Worm (Caenorhabditis elegans) whole organism, early embryonic: ENCODE results near the gene srh-192.
"Not testable (repeated sequence)": the region's sequence is repeated elsewhere in the genome, so short reads cannot be mapped to it uniquely, and the experiment has no call there.

ENCODE experiments used
- aly-1 ChIP-seq: sonication (generic microtip); optimal IDR thresholded peaks from 2 replicates; lab custom pipeline; 2016; ENCODE audit warnings: missing genetic modification characterization, missing compliant biosample characterization
- ama-1 ChIP-seq: fragments of 150-350 bp; optimal IDR thresholded peaks from 2 replicates; lab custom pipeline; 2014
- ceh-13 ChIP-seq: fragments of 200-800 bp; sonication (Bioruptor generic); optimal IDR thresholded peaks from 2 replicates; lab custom pipeline; 2018; ENCODE audit warnings: mild to moderate bottlenecking, missing genetic modification characterization, missing compliant biosample characterization
- ets-7 ChIP-seq: sonication (generic microtip); optimal IDR thresholded peaks from 2 replicates; lab custom pipeline; 2016; ENCODE audit warnings: missing genotype, missing genetic modification characterization, missing compliant biosample characterization
- flt-1 ChIP-seq: fragments of 200-800 bp; sonication (Bioruptor generic); IDR thresholded peaks from 2 replicates; pipeline ENCODE4 v1.3.6; 2022; ENCODE audit warnings: missing genetic modification characterization, missing compliant biosample characterization
- hmg-4 ChIP-seq: fragments of 200-800 bp; sonication (Bioruptor generic); optimal IDR thresholded peaks from 2 replicates; lab custom pipeline; 2018; ENCODE audit warnings: mild to moderate bottlenecking, missing genetic modification characterization, missing compliant biosample characterization
- hnd-1 ChIP-seq: sonication (generic microtip); optimal IDR thresholded peaks from 2 replicates; lab custom pipeline; 2016; ENCODE audit warnings: missing genetic modification characterization, missing compliant biosample characterization
- pes-1 ChIP-seq: fragments of 200-800 bp; sonication (Bioruptor generic); IDR thresholded peaks from 2 replicates; pipeline ENCODE4 v1.3.6; 2022; ENCODE audit warnings: missing genetic modification reagents, missing genetic modification characterization, missing compliant biosample characterization
- tbx-11 ChIP-seq: fragments of 200-800 bp; sonication (Bioruptor generic); IDR thresholded peaks from 2 replicates; pipeline ENCODE4 v1.3.6; 2022; ENCODE audit warnings: missing genetic modification characterization, missing compliant biosample characterization
- tra-4 ChIP-seq: sonication (generic microtip); optimal IDR thresholded peaks from 2 replicates; lab custom pipeline; 2017; ENCODE audit warnings: missing genetic modification characterization, missing compliant biosample characterization

ce11 chrV:4271258-4271657 is 43.7 kb downstream of the srh-192 start, which contains the start of gene srt-38:
- TF ChIP-seq tbx-11 (GFP tag; lab: Robert Waterston, UW); ama-1 (lab: Kevin White, UChicago); ets-7 (tag; lab: Kevin White, UChicago); tra-4; hmg-4 (GFP tag; lab: Kevin White, UChicago); flt-1 (GFP tag; lab: Robert Waterston, UW); ceh-13 (GFP tag; lab: Kevin White, UChicago); hnd-1 (tag; lab: Kevin White, UChicago); aly-1 (tag; lab: Kevin White, UChicago); pes-1 (GFP tag; lab: Robert Waterston, UW): not testable (repeated sequence)
